Fruit fly (Drosophila melanogaster) whole organism, embryonic: Measurements from ENCODE around the gene pigs.
A peak's percentile ranks its signal among the peaks of the same experiment; 100 is the strongest.

ENCODE experiments used
- Abd-B ChIP-seq: fragments of 200-800 bp; sonication (Bioruptor generic); optimal IDR thresholded peaks from 2 replicates; lab custom pipeline; 2018; ENCODE audit warnings: missing biosample characterization, mild to moderate bottlenecking, missing genetic modification characterization, moderate library complexity
- Atf6 ChIP-seq: fragments of 200-800 bp; sonication (Bioruptor generic); IDR thresholded peaks from 2 replicates; pipeline ENCODE4 v1.3.6; 2022; ENCODE audit warnings: missing biosample characterization, missing genetic modification characterization
- Bdp1 ChIP-seq: fragments of 200-800 bp; sonication (Bioruptor generic); optimal IDR thresholded peaks from 3 replicates; lab custom pipeline; 2016; ENCODE audit warnings: missing biosample characterization, missing genetic modification characterization
- Bgb ChIP-seq: fragments of 200-800 bp; sonication (Bioruptor generic); IDR thresholded peaks from 2 replicates; pipeline ENCODE4 v1.3.6; 2022; ENCODE audit warnings: missing biosample characterization, missing genetic modification characterization; ENCODE audit not compliant: partially characterized antibody
- CG10209 ChIP-seq: fragments of 200-800 bp; sonication (Bioruptor generic); optimal IDR thresholded peaks from 3 replicates; lab custom pipeline; 2017; ENCODE audit warnings: missing biosample characterization, mild to moderate bottlenecking, missing genetic modification characterization, missing genetic modification reagents
- CG10321 ChIP-seq: fragments of 200-800 bp; sonication (Bioruptor generic); IDR thresholded peaks from 2 replicates; pipeline ENCODE4 v1.3.6; 2022; ENCODE audit warnings: missing biosample characterization, missing genetic modification characterization
- CG10543 ChIP-seq: fragments of 200-800 bp; sonication (Bioruptor generic); optimal IDR thresholded peaks from 3 replicates; lab custom pipeline; 2017; ENCODE audit warnings: missing biosample characterization, mild to moderate bottlenecking, missing genetic modification characterization, moderate library complexity
- CG11696 ChIP-seq: fragments of 200-800 bp; sonication (Bioruptor generic); IDR thresholded peaks from 2 replicates; pipeline ENCODE4 v1.3.6; 2022; ENCODE audit warnings: missing biosample characterization, missing genetic modification characterization
- CG12236 ChIP-seq: fragments of 200-800 bp; sonication (Bioruptor generic); optimal IDR thresholded peaks from 2 replicates; lab custom pipeline; 2016; ENCODE audit warnings: missing biosample characterization, missing genetic modification characterization
- CG17361 ChIP-seq: fragments of 200-800 bp; sonication (Bioruptor generic); IDR thresholded peaks from 3 replicates; pipeline ENCODE4 v1.3.6; 2022; ENCODE audit warnings: missing biosample characterization, missing genetic modification characterization
- CG31441 ChIP-seq: fragments of 200-800 bp; sonication (Bioruptor generic); IDR thresholded peaks from 2 replicates; pipeline ENCODE4 v1.3.6; 2022; ENCODE audit warnings: missing biosample characterization, missing genetic modification characterization
- CG3995 ChIP-seq: fragments of 200-800 bp; sonication (Bioruptor generic); optimal IDR thresholded peaks from 3 replicates; lab custom pipeline; 2016; ENCODE audit warnings: missing biosample characterization, missing genetic modification characterization
- CG4707 ChIP-seq: fragments of 200-800 bp; sonication (Bioruptor generic); optimal IDR thresholded peaks from 2 replicates; lab custom pipeline; 2018; ENCODE audit warnings: missing biosample characterization, mild to moderate bottlenecking, missing genetic modification characterization, moderate library complexity
- CG6765 ChIP-seq: fragments of 200-800 bp; sonication (Bioruptor generic); optimal IDR thresholded peaks from 3 replicates; lab custom pipeline; 2017; ENCODE audit warnings: missing biosample characterization, mild to moderate bottlenecking, missing genetic modification characterization
- CG8478 ChIP-seq: fragments of >200 bp; optimal IDR thresholded peaks from 2 replicates; lab custom pipeline; 2018
- CG9932 ChIP-seq: fragments of 200-800 bp; sonication (Bioruptor generic); IDR thresholded peaks from 2 replicates; pipeline ENCODE4 v1.3.6; 2022; ENCODE audit warnings: missing biosample characterization, missing genetic modification characterization
- CoRest ChIP-seq: fragments of 200-800 bp; sonication (Bioruptor generic); optimal IDR thresholded peaks from 3 replicates; lab custom pipeline; 2018; ENCODE audit warnings: missing biosample characterization, mild to moderate bottlenecking, missing genetic modification characterization, moderate library complexity
- CrebB ChIP-seq: fragments of 200-800 bp; sonication (Bioruptor generic); optimal IDR thresholded peaks from 3 replicates; lab custom pipeline; 2018; ENCODE audit warnings: missing biosample characterization, mild to moderate bottlenecking, missing genetic modification characterization
- Doc3 ChIP-seq: fragments of 200-800 bp; sonication (Bioruptor generic); IDR thresholded peaks from 3 replicates; pipeline ENCODE4 v1.3.6; 2022; ENCODE audit warnings: missing biosample characterization, missing genetic modification characterization; ENCODE audit not compliant: partially characterized antibody
- Gsc ChIP-seq: fragments of 200-800 bp; sonication (Bioruptor generic); IDR thresholded peaks from 2 replicates; pipeline ENCODE4 v1.3.6; 2022; ENCODE audit warnings: missing biosample characterization, missing genetic modification characterization
- HLH54F ChIP-seq: fragments of 200-800 bp; sonication (Bioruptor generic); optimal IDR thresholded peaks from 3 replicates; lab custom pipeline; 2016; ENCODE audit warnings: missing biosample characterization, missing genetic modification characterization
- Hand ChIP-seq: fragments of 200-800 bp; sonication (Bioruptor generic); optimal IDR thresholded peaks from 2 replicates; lab custom pipeline; 2017; ENCODE audit warnings: mild to moderate bottlenecking, missing biosample characterization, missing genetic modification reagents, missing genetic modification characterization
- Hr39 ChIP-seq: fragments of >200 bp; optimal IDR thresholded peaks from 2 replicates; lab custom pipeline; 2017
- Hr78 ChIP-seq, 2 experiments: fragments of 200-800 bp in 1 of 2; fragments of >200 bp in 1 of 2; sonication (Bioruptor generic) in 1 of 2; optimal IDR thresholded peaks; 2 replicates each; lab custom pipeline; 2017 to 2019; ENCODE audit warnings: missing biosample characterization in 2 of 2, missing genetic modification characterization in 2 of 2, mild to moderate bottlenecking in 1 of 2, moderate library complexity in 1 of 2
- Jarid2 ChIP-seq: fragments of 200-800 bp; sonication (Bioruptor generic); optimal IDR thresholded peaks from 3 replicates; lab custom pipeline; 2017; ENCODE audit warnings: mild to moderate bottlenecking, missing biosample characterization, missing genetic modification reagents, missing genetic modification characterization
- Myb ChIP-seq: fragments of 200-800 bp; sonication (Bioruptor generic); optimal IDR thresholded peaks from 2 replicates; lab custom pipeline; 2016; ENCODE audit warnings: missing biosample characterization, missing genetic modification characterization
- Nf-YA ChIP-seq: fragments of 200-800 bp; sonication (Bioruptor generic); IDR thresholded peaks from 2 replicates; pipeline ENCODE4 v1.3.6; 2022; ENCODE audit warnings: missing biosample characterization, missing genetic modification characterization
- Oaz ChIP-seq: fragments of 200-800 bp; sonication (Bioruptor generic); IDR thresholded peaks from 2 replicates; pipeline ENCODE4 v1.3.6; 2022; ENCODE audit warnings: missing biosample characterization, missing genetic modification characterization
- Opbp ChIP-seq: fragments of 200-800 bp; sonication (Bioruptor generic); IDR thresholded peaks from 3 replicates; pipeline ENCODE4 v1.3.6; 2022; ENCODE audit warnings: missing biosample characterization, missing genetic modification characterization; ENCODE audit not compliant: partially characterized antibody
- Ptx1 ChIP-seq: fragments of 200-800 bp; sonication (Bioruptor generic); IDR thresholded peaks from 2 replicates; pipeline ENCODE4 v1.3.6; 2022; ENCODE audit warnings: missing biosample characterization, missing genetic modification characterization
- Sox100B ChIP-seq: fragments of 200-800 bp; sonication (Bioruptor generic); optimal IDR thresholded peaks from 3 replicates; lab custom pipeline; 2018; ENCODE audit warnings: missing biosample characterization, mild to moderate bottlenecking, missing genetic modification characterization
- Tbp ChIP-seq: fragments of >200 bp; optimal IDR thresholded peaks from 2 replicates; lab custom pipeline; 2018; ENCODE audit warnings: missing biosample characterization, missing genetic modification characterization
- ara ChIP-seq: fragments of 200-800 bp; sonication (Bioruptor generic); IDR thresholded peaks from 2 replicates; pipeline ENCODE4 v1.3.6; 2022; ENCODE audit warnings: missing biosample characterization, missing genetic modification characterization
- bsh ChIP-seq, 2 experiments: fragments of 200-800 bp; sonication (Bioruptor generic); optimal IDR thresholded peaks; 2 replicates each; lab custom pipeline; 2017 to 2018; ENCODE audit warnings: mild to moderate bottlenecking in 2 of 2, missing biosample characterization in 2 of 2, missing genetic modification characterization in 2 of 2, moderate library complexity in 1 of 2
- cwo ChIP-seq: fragments of 200-800 bp; sonication (Bioruptor generic); optimal IDR thresholded peaks from 3 replicates; lab custom pipeline; 2017; ENCODE audit warnings: missing biosample characterization, missing genetic modification characterization, mild to moderate bottlenecking, moderate library complexity, missing genetic modification reagents
- da ChIP-seq: fragments of 200-800 bp; sonication (Bioruptor generic); optimal IDR thresholded peaks from 2 replicates; lab custom pipeline; 2016; ENCODE audit warnings: missing biosample characterization, missing genetic modification characterization
- ems ChIP-seq: fragments of 200-800 bp; sonication (Bioruptor generic); optimal IDR thresholded peaks from 3 replicates; lab custom pipeline; 2016; ENCODE audit warnings: missing biosample characterization, missing genetic modification characterization
- en ChIP-seq: fragments of 200-800 bp; sonication (Bioruptor generic); optimal IDR thresholded peaks from 2 replicates; lab custom pipeline; 2016; ENCODE audit warnings: missing biosample characterization, missing genetic modification characterization
- gcm ChIP-seq: fragments of 200-800 bp; sonication (Bioruptor generic); optimal IDR thresholded peaks from 2 replicates; lab custom pipeline; 2019; ENCODE audit warnings: missing biosample characterization, mild to moderate bottlenecking, missing genetic modification characterization, moderate library complexity
- gsb ChIP-seq: fragments of 200-800 bp; sonication (Bioruptor generic); IDR thresholded peaks from 2 replicates; pipeline ENCODE4 v1.3.6; 2022; ENCODE audit warnings: missing biosample characterization, missing genetic modification characterization
- jing ChIP-seq: fragments of 200-800 bp; sonication (Bioruptor generic); optimal IDR thresholded peaks from 2 replicates; lab custom pipeline; 2018; ENCODE audit warnings: missing biosample characterization, mild to moderate bottlenecking, missing genetic modification characterization
- mld ChIP-seq: fragments of 200-800 bp; sonication (Bioruptor generic); IDR thresholded peaks from 3 replicates; pipeline ENCODE4 v1.3.6; 2022; ENCODE audit warnings: missing biosample characterization, missing genetic modification characterization; ENCODE audit not compliant: partially characterized antibody
- peb ChIP-seq: fragments of 200-800 bp; sonication (Bioruptor generic); IDR thresholded peaks from 2 replicates; pipeline ENCODE4 v1.3.6; 2022; ENCODE audit warnings: missing biosample characterization, missing genetic modification characterization
- pros ChIP-seq: fragments of 200-800 bp; sonication (Bioruptor generic); optimal IDR thresholded peaks from 3 replicates; lab custom pipeline; 2019; ENCODE audit warnings: missing biosample characterization, mild to moderate bottlenecking, missing genetic modification characterization, moderate library complexity
- sisA ChIP-seq: fragments of 200-800 bp; sonication (Bioruptor generic); IDR thresholded peaks from 2 replicates; pipeline ENCODE4 v1.3.6; 2022; ENCODE audit warnings: missing biosample characterization, missing genetic modification characterization
- slou ChIP-seq: fragments of 200-800 bp; sonication (Bioruptor generic); optimal IDR thresholded peaks from 3 replicates; lab custom pipeline; 2016; ENCODE audit warnings: missing biosample characterization, missing genetic modification characterization
- stwl ChIP-seq: fragments of 200-800 bp; sonication (Bioruptor generic); optimal IDR thresholded peaks from 3 replicates; lab custom pipeline; 2018; ENCODE audit warnings: missing biosample characterization, mild to moderate bottlenecking, missing genetic modification characterization, moderate library complexity
- tio ChIP-seq: fragments of 200-800 bp; sonication (Bioruptor generic); optimal IDR thresholded peaks from 2 replicates; lab custom pipeline; 2017; ENCODE audit warnings: missing biosample characterization, missing genetic modification characterization, inconsistent platforms
- wek ChIP-seq: fragments of 200-800 bp; sonication (Bioruptor generic); optimal IDR thresholded peaks from 3 replicates; lab custom pipeline; 2018; ENCODE audit warnings: missing biosample characterization, mild to moderate bottlenecking, missing genetic modification characterization, moderate library complexity
- yki ChIP-seq: fragments of >200 bp; optimal IDR thresholded peaks from 3 replicates; lab custom pipeline; 2018

The pigs gene

DNA sequence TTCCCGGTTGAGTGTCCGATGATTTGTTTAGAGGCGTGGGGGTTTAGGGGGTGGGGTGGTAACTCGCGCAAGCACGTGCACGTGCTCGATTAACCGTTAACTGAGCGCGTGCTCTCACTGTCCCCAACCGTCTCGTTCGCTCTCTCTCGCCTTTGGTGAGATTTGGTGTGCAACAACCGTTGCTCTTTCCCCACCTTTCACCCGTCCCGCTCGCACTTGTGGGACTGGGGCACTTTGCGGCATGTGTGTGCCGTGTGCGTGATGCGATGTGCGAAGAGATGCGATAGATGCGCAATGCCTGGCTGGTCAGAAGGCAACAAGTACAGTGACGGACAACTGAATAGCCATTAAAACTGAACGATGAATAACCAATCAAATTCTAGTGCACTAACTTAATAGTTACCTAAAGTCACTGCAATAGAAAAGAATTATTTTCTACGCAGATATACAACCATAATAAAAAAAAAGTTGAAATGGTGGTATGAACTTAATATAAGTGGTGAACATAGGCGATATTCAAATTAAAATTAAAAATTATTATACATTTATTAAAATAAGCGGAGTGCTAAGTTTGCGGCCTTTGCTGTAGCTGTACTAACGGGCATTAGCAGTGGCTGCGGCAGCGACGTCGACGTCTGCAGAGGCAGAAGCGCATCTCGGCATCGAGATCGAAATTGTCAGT, 28.5 kb upstream of the pigs start (continued):
- TF ChIP-seq wek (GFP tag; lab: Kevin White, UChicago) = peak; percentile 56
- peak; percentile 95 for TF ChIP-seq CoRest (tag; lab: Kevin White, UChicago)
- peak; percentile 81 for TF ChIP-seq peb (GFP tag; lab: Robert Waterston, UW)
- peak; percentile 77 for TF ChIP-seq Atf6
- TF ChIP-seq ara (GFP tag; lab: Robert Waterston, UW) = peak; percentile 87
- no peak for TF ChIP-seq gsb (GFP tag; lab: Robert Waterston, UW)
- no peak; the same call in 1 of the 2 replicates for TF ChIP-seq CG9932
- no peak for TF ChIP-seq Opbp (GFP tag; lab: Robert Waterston, UW)
- TF ChIP-seq stwl (tag; lab: Kevin White, UChicago) = peak; percentile 11
- TF ChIP-seq sisA = peak; percentile 80
- TF ChIP-seq Hr78 (GFP tag; optimal IDR thresholded peaks at IDR 0.05; lab: Kevin White, UChicago) = peak in 1 of 2 experiments; percentile 83
- TF ChIP-seq CG8478 (lab: Kevin White, UChicago) = peak; percentile 60
- TF ChIP-seq CG10209 = peak; percentile 90
- peak; percentile 88 to 93 for TF ChIP-seq bsh (GFP tag; optimal IDR thresholded peaks at IDR 0.05; lab: Kevin White, UChicago)
- no peak for TF ChIP-seq Myb
- peak; percentile 62 for TF ChIP-seq Oaz (GFP tag; lab: Robert Waterston, UW)
- TF ChIP-seq Jarid2 (GFP tag; lab: Kevin White, UChicago) = peak; percentile 62
- no peak for TF ChIP-seq da (GFP tag; lab: Kevin White, UChicago)
- 0 out of 2 replicates have a peak, but pooled peaks have one; percentile 25 for TF ChIP-seq Nf-YA (GFP tag; lab: Robert Waterston, UW)
- peak; percentile 69 for TF ChIP-seq Gsc (GFP tag; lab: Robert Waterston, UW)
- peak; percentile 60 for TF ChIP-seq jing
- peak; percentile 73 for TF ChIP-seq CG4707 (GFP tag; lab: Kevin White, UChicago)
- TF ChIP-seq CrebB (tag; lab: Kevin White, UChicago) = peak; percentile 54
- no peak for TF ChIP-seq yki (lab: Kevin White, UChicago)
- peak; percentile 35 for TF ChIP-seq CG6765
- TF ChIP-seq CG10543 = peak; percentile 61
- peak; percentile 28 for TF ChIP-seq pros (GFP tag; lab: Kevin White, UChicago)
- TF ChIP-seq Tbp (GFP tag; lab: Kevin White, UChicago) = no peak
- peak; percentile 95 for TF ChIP-seq Sox100B (GFP tag; lab: Kevin White, UChicago)
- no peak for TF ChIP-seq Doc3 (GFP tag; lab: Robert Waterston, UW)
- peak; percentile 92 for TF ChIP-seq gcm (GFP tag; lab: Kevin White, UChicago)
- peak; percentile 68 for TF ChIP-seq cwo (GFP tag; lab: Kevin White, UChicago)
- TF ChIP-seq Bgb = no peak
- no peak for TF ChIP-seq CG12236 (GFP tag; lab: Kevin White, UChicago)
- TF ChIP-seq tio (GFP tag; lab: Kevin White, UChicago) = peak; percentile 83
- no peak for TF ChIP-seq CG3995
- peak; percentile 9 for TF ChIP-seq ems (GFP tag; lab: Kevin White, UChicago)
- peak; percentile 42 for TF ChIP-seq en (GFP tag; lab: Kevin White, UChicago)
- TF ChIP-seq Abd-B (GFP tag; lab: Kevin White, UChicago) = peak; percentile 68
- peak; percentile 97 for TF ChIP-seq CG31441 (GFP tag; lab: Robert Waterston, UW)
- peak; percentile 62 for TF ChIP-seq Hand (GFP tag; lab: Kevin White, UChicago)
- TF ChIP-seq CG17361 (GFP tag; lab: Robert Waterston, UW) = peak; percentile 97
- peak; percentile 92 for TF ChIP-seq CG11696 (GFP tag; lab: Robert Waterston, UW)
- no peak for TF ChIP-seq Hr39
- TF ChIP-seq mld (GFP tag; lab: Robert Waterston, UW) = no peak
- TF ChIP-seq HLH54F (GFP tag; lab: Kevin White, UChicago) = no peak
- peak; percentile 83 for TF ChIP-seq Ptx1 (GFP tag; lab: Robert Waterston, UW)
- TF ChIP-seq Bdp1 (GFP tag; lab: Kevin White, UChicago) = no peak
- TF ChIP-seq slou (GFP tag; lab: Kevin White, UChicago) = no peak
- peak; percentile 41; the same call in 1 of the 2 replicates for TF ChIP-seq CG10321 (GFP tag; lab: Robert Waterston, UW)
